Worm (Caenorhabditis elegans) whole organism, young adult: ENCODE measurements around the gene ins-10.

Experiments
- B0336.3 ChIP-seq: fragments of 200-800 bp; sonication (Bioruptor generic); IDR thresholded peaks from 2 replicates; pipeline ENCODE4 v1.3.6; 2022; ENCODE audit warnings: missing genetic modification characterization, missing compliant biosample characterization
- F23B12.7 ChIP-seq: sonication (generic microtip); optimal IDR thresholded peaks from 2 replicates; lab custom pipeline; 2017; ENCODE audit warnings: missing genetic modification characterization, mild to moderate bottlenecking, missing compliant biosample characterization, antibody characterized with exemption, moderate library complexity; ENCODE audit not compliant: insufficient read depth
- F33H1.4 ChIP-seq: fragments of 200-800 bp; sonication (Bioruptor generic); IDR thresholded peaks from 2 replicates; pipeline ENCODE4 v1.3.6; 2022; ENCODE audit warnings: missing genetic modification reagents, missing genetic modification characterization, missing compliant biosample characterization
- F52B5.7 ChIP-seq: sonication (generic microtip); optimal IDR thresholded peaks from 2 replicates; lab custom pipeline; 2016; ENCODE audit warnings: mild to moderate bottlenecking, missing genetic modification characterization, missing compliant biosample characterization
- F55B11.4 ChIP-seq: sonication (generic microtip); optimal IDR thresholded peaks from 2 replicates; lab custom pipeline; 2016; ENCODE audit warnings: missing compliant biosample characterization, missing genetic modification characterization, borderline replicate concordance; ENCODE audit not compliant: insufficient read depth
- K12H6.12 ChIP-seq: fragments of 200-800 bp; sonication (Bioruptor generic); optimal IDR thresholded peaks from 2 replicates; lab custom pipeline; 2018; ENCODE audit warnings: mild to moderate bottlenecking, missing genetic modification characterization, missing compliant biosample characterization
- Y53G8AR.9 ChIP-seq: fragments of 200-800 bp; sonication (Bioruptor generic); conservative IDR thresholded peaks from 2 replicates; pipeline ENCODE4 v1.3.6; 2022; ENCODE audit warnings: missing genetic modification reagents, missing genetic modification characterization, missing compliant biosample characterization
- Y56A3A.18 ChIP-seq: fragments of 200-800 bp; sonication (Bioruptor generic); IDR thresholded peaks from 2 replicates; pipeline ENCODE4 v1.3.6; 2022; ENCODE audit warnings: missing genetic modification reagents, missing genetic modification characterization, missing compliant biosample characterization
- aptf-2 ChIP-seq: fragments of 200-800 bp; sonication (Bioruptor generic); conservative IDR thresholded peaks from 2 replicates; pipeline ENCODE4 v1.3.6; 2022; ENCODE audit warnings: missing genetic modification reagents, missing genetic modification characterization, missing compliant biosample characterization
- aptf-3 ChIP-seq: fragments of 200-800 bp; sonication (Bioruptor generic); IDR thresholded peaks from 2 replicates; pipeline ENCODE4 v1.3.6; 2022; ENCODE audit warnings: missing genetic modification characterization, missing compliant biosample characterization
- atf-7 ChIP-seq: sonication (generic microtip); optimal IDR thresholded peaks from 2 replicates; lab custom pipeline; 2017; ENCODE audit warnings: mild to moderate bottlenecking, missing genetic modification characterization, missing compliant biosample characterization
- athp-1 ChIP-seq: sonication (generic microtip); optimal IDR thresholded peaks from 2 replicates; lab custom pipeline; 2017; ENCODE audit warnings: mild to moderate bottlenecking, missing genetic modification characterization, missing compliant biosample characterization
- ccch-3 ChIP-seq: fragments of 200-800 bp; sonication (Bioruptor generic); optimal IDR thresholded peaks from 2 replicates; lab custom pipeline; 2018; ENCODE audit warnings: mild to moderate bottlenecking, missing genetic modification characterization, missing compliant biosample characterization
- cebp-1 ChIP-seq, 2 experiments: fragments of 200-800 bp in 1 of 2; sonication (Bioruptor generic) in 1 of 2; sonication (generic microtip) in 1 of 2; IDR thresholded peaks in 1 of 2; optimal IDR thresholded peaks in 1 of 2; 2 replicates each; pipeline versions ENCODE4 v1.3.6 to Lab custom; 2017 to 2022; ENCODE audit warnings: missing compliant biosample characterization in 2 of 2, missing genetic modification characterization in 2 of 2, mild to moderate bottlenecking in 1 of 2, missing genetic modification reagents in 1 of 2, moderate library complexity in 1 of 2
- die-1 ChIP-seq: sonication (generic microtip); optimal IDR thresholded peaks from 2 replicates; lab custom pipeline; 2016; ENCODE audit warnings: missing genotype, mild to moderate bottlenecking, missing genetic modification characterization, missing compliant biosample characterization
- dox-1 ChIP-seq: fragments of 200-800 bp; sonication (Bioruptor generic); IDR thresholded peaks from 2 replicates; pipeline ENCODE4 v1.3.6; 2022; ENCODE audit warnings: missing genetic modification reagents, missing genetic modification characterization, missing compliant biosample characterization
- dpff-1 ChIP-seq: sonication (generic microtip); optimal IDR thresholded peaks from 2 replicates; lab custom pipeline; 2017; ENCODE audit warnings: mild to moderate bottlenecking, missing genetic modification characterization, missing compliant biosample characterization
- dpl-1 ChIP-seq: fragments of 150-350 bp; optimal IDR thresholded peaks from 2 replicates; lab custom pipeline; 2014; ENCODE audit warnings: missing biosample characterization, missing genetic modification reagents, missing genetic modification characterization
- egl-18 ChIP-seq: fragments of 200-800 bp; sonication (Bioruptor generic); IDR thresholded peaks from 2 replicates; pipeline ENCODE4 v1.3.6; 2022; ENCODE audit warnings: missing genetic modification reagents, missing genetic modification characterization, missing compliant biosample characterization
- ets-4 ChIP-seq: fragments of 200-800 bp; sonication (Bioruptor generic); optimal IDR thresholded peaks from 2 replicates; lab custom pipeline; 2018; ENCODE audit warnings: mild to moderate bottlenecking, missing genetic modification characterization, missing compliant biosample characterization
- lir-1 ChIP-seq: fragments of 200-800 bp; sonication (Bioruptor generic); conservative IDR thresholded peaks from 2 replicates; pipeline ENCODE4 v1.3.6; 2022; ENCODE audit warnings: missing genetic modification reagents, missing genetic modification characterization, missing compliant biosample characterization
- lsl-1 ChIP-seq: fragments of 200-800 bp; sonication (Bioruptor generic); optimal IDR thresholded peaks from 2 replicates; lab custom pipeline; 2018; ENCODE audit warnings: mild to moderate bottlenecking, missing genetic modification characterization, moderate library complexity, missing compliant biosample characterization
- madf-10 ChIP-seq: sonication (generic microtip); optimal IDR thresholded peaks from 2 replicates; lab custom pipeline; 2016; ENCODE audit warnings: mild to moderate bottlenecking, missing genetic modification characterization, missing compliant biosample characterization
- mxl-1 ChIP-seq: sonication (generic microtip); optimal IDR thresholded peaks from 2 replicates; lab custom pipeline; 2016; ENCODE audit warnings: missing genetic modification characterization, missing compliant biosample characterization
- nfya-2 ChIP-seq: fragments of 200-800 bp; sonication (Bioruptor generic); IDR thresholded peaks from 2 replicates; pipeline ENCODE4 v1.3.6; 2022; ENCODE audit warnings: missing genetic modification reagents, missing genetic modification characterization, missing compliant biosample characterization
- nfyb-1 ChIP-seq: fragments of 200-800 bp; sonication (Bioruptor generic); IDR thresholded peaks from 2 replicates; pipeline ENCODE4 v1.3.6; 2022; ENCODE audit warnings: missing genetic modification reagents, missing genetic modification characterization, missing compliant biosample characterization
- nhr-27 ChIP-seq: fragments of 200-800 bp; sonication (Bioruptor generic); optimal IDR thresholded peaks from 2 replicates; lab custom pipeline; 2018; ENCODE audit warnings: mild to moderate bottlenecking, missing genetic modification characterization, moderate library complexity, missing compliant biosample characterization
- nhr-80 ChIP-seq: sonication (generic microtip); optimal IDR thresholded peaks from 2 replicates; lab custom pipeline; 2016; ENCODE audit warnings: missing genetic modification characterization, missing compliant biosample characterization
- nhr-90 ChIP-seq: sonication (generic microtip); optimal IDR thresholded peaks from 2 replicates; lab custom pipeline; 2016; ENCODE audit warnings: missing genotype, mild to moderate bottlenecking, missing genetic modification characterization, missing compliant biosample characterization
- rpc-1 ChIP-seq, 2 experiments: fragments of 150-350 bp in 1 of 2; sonication (generic microtip) in 1 of 2; optimal IDR thresholded peaks; 2 replicates each; lab custom pipeline; 2014 to 2018; ENCODE audit warnings: missing biosample characterization in 1 of 2, missing genetic modification characterization in 1 of 2, missing genetic modification reagents in 1 of 2, missing genotype in 1 of 2
- sea-2 ChIP-seq: fragments of 200-800 bp; sonication (Bioruptor generic); IDR thresholded peaks from 2 replicates; pipeline ENCODE4 v1.3.6; 2022; ENCODE audit warnings: missing genetic modification characterization, missing compliant biosample characterization
- snpc-1.1 ChIP-seq: sonication (generic microtip); optimal IDR thresholded peaks from 2 replicates; lab custom pipeline; 2017; ENCODE audit warnings: missing genetic modification characterization, mild to moderate bottlenecking, missing compliant biosample characterization, antibody characterized with exemption, moderate library complexity, missing genotype, missing genetic modification reagents; ENCODE audit not compliant: insufficient read depth
- snpc-1.3 ChIP-seq: sonication (generic microtip); optimal IDR thresholded peaks from 2 replicates; lab custom pipeline; 2017; ENCODE audit warnings: missing genetic modification characterization, mild to moderate bottlenecking, missing compliant biosample characterization, antibody characterized with exemption, moderate library complexity, missing genotype, missing genetic modification reagents; ENCODE audit not compliant: insufficient read depth
- snpc-3.4 ChIP-seq: sonication (generic microtip); optimal IDR thresholded peaks from 2 replicates; lab custom pipeline; 2017; ENCODE audit warnings: missing genetic modification characterization, mild to moderate bottlenecking, missing compliant biosample characterization, antibody characterized with exemption, moderate library complexity, missing genotype, missing genetic modification reagents
- zfh-2 ChIP-seq: fragments of 200-800 bp; sonication (Bioruptor generic); conservative IDR thresholded peaks from 2 replicates; pipeline ENCODE4 v1.3.6; 2022; ENCODE audit warnings: missing genetic modification reagents, missing genetic modification characterization, missing compliant biosample characterization
- zim-3 ChIP-seq: sonication (generic microtip); optimal IDR thresholded peaks from 2 replicates; lab custom pipeline; 2017; ENCODE audit warnings: mild to moderate bottlenecking, missing genetic modification characterization, moderate library complexity, missing compliant biosample characterization
- ztf-22 ChIP-seq: fragments of 200-800 bp; sonication (Bioruptor generic); optimal IDR thresholded peaks from 2 replicates; lab custom pipeline; 2018; ENCODE audit warnings: mild to moderate bottlenecking, missing genetic modification characterization, moderate library complexity, missing compliant biosample characterization
- ztf-25 ChIP-seq: fragments of 200-800 bp; sonication (Bioruptor generic); IDR thresholded peaks from 2 replicates; pipeline ENCODE4 v1.3.6; 2022; ENCODE audit warnings: missing genetic modification reagents, missing genetic modification characterization, missing compliant biosample characterization
- ztf-28 ChIP-seq: fragments of 200-800 bp; sonication (Bioruptor generic); IDR thresholded peaks from 2 replicates; pipeline ENCODE4 v1.3.6; 2022; ENCODE audit warnings: missing genetic modification reagents, missing genetic modification characterization, missing compliant biosample characterization
- ztf-3 ChIP-seq: fragments of 200-800 bp; sonication (Bioruptor generic); optimal IDR thresholded peaks from 2 replicates; lab custom pipeline; 2018; ENCODE audit warnings: mild to moderate bottlenecking, missing genetic modification characterization, missing compliant biosample characterization
- ztf-6 ChIP-seq: fragments of 200-800 bp; sonication (Bioruptor generic); IDR thresholded peaks from 2 replicates; pipeline ENCODE4 v1.3.6; 2022; ENCODE audit warnings: missing genetic modification reagents, missing genetic modification characterization, missing compliant biosample characterization

Gene ins-10

ce11 chrV:14057540-14057939, 23.8 kb downstream of the ins-10 start, which contains the start of gene F58D12.3:
Gene F58D12.3, plus strand, starts transcription at chrV:14057840.
- TF ChIP-seq ets-4 (GFP tag; lab: Kevin White, UChicago) (no peak), athp-1 (tag; lab: Kevin White, UChicago) (no peak), atf-7 (tag; lab: Kevin White, UChicago) (no peak)

ce11 chrV:14063980-14064379, 30.2 kb downstream of the ins-10 start:
- TF ChIP-seq ztf-25 (GFP tag; lab: Robert Waterston, UW) = no peak
- no peak for TF ChIP-seq Y56A3A.18

- TF ChIP-seq ztf-28 (GFP tag; lab: Robert Waterston, UW) (no peak), nfya-2 (GFP tag; lab: Robert Waterston, UW) (no peak), aptf-3 (GFP tag; lab: Robert Waterston, UW) (no peak), dpff-1 (tag; lab: Kevin White, UChicago) (no peak), Y56A3A.18 (no peak), snpc-3.4 (tag; lab: Kevin White, UChicago) (no peak), ccch-3 (no peak), lsl-1 (GFP tag; lab: Kevin White, UChicago) (no peak), nhr-27 (tag; lab: Kevin White, UChicago) (no peak), dpl-1 (GFP tag; lab: Kevin White, UChicago) (no peak), die-1 (no peak), ztf-22 (no peak), cebp-1 (GFP tag; IDR thresholded peaks at IDR 0.05; lab: Robert Waterston, UW) (no peak), cebp-1 (tag; optimal IDR thresholded peaks at IDR 0.05; lab: Kevin White, UChicago) (no peak), K12H6.12 (tag; lab: Kevin White, UChicago) (no peak), ets-4 (GFP tag; lab: Kevin White, UChicago) (no peak), nhr-80 (tag; lab: Kevin White, UChicago) (no peak), madf-10 (tag; lab: Kevin White, UChicago) (no peak), sea-2 (GFP tag; lab: Robert Waterston, UW) (no peak), Y53G8AR.9 (no peak), lir-1 (GFP tag; lab: Robert Waterston, UW) (no peak)
Measured at ce11 chrV:14064422-14064821, 30.7 kb downstream of the ins-10 start, which contains the start of gene D1086.21. Gene D1086.21, plus strand, starts transcription at chrV:14064722.

ce11 chrV:14067816-14068296, 34.1 kb downstream of the ins-10 start, which contains the start of gene D1086.17:
Gene D1086.17, plus strand, starts transcription at chrV:14067866.
- TF ChIP-seq aptf-2 (no peak), dox-1 (no peak), zfh-2 (no peak), F55B11.4 (tag; lab: Kevin White, UChicago) (no peak), snpc-1.1 (no peak), nhr-27 (tag; lab: Kevin White, UChicago) (no peak), rpc-1 (optimal IDR thresholded peaks at IDR 0.05; lab: Kevin White, UChicago) (no peak), rpc-1 (tag; optimal IDR thresholded peaks at IDR 0.05; lab: Kevin White, UChicago) (no peak)

ce11 chrV:14069899-14070298, 36.1 kb downstream of the ins-10 start:
- no peak for TF ChIP-seq F33H1.4
- no peak for TF ChIP-seq nhr-90 (tag; lab: Kevin White, UChicago)
- no peak for TF ChIP-seq F52B5.7 (tag; lab: Kevin White, UChicago)
- no peak for TF ChIP-seq Y53G8AR.9
- TF ChIP-seq nfyb-1 (GFP tag; lab: Robert Waterston, UW) = no peak
- TF ChIP-seq F23B12.7 (tag; lab: Kevin White, UChicago) = no peak
- no peak for TF ChIP-seq egl-18 (GFP tag; lab: Robert Waterston, UW)
- TF ChIP-seq zim-3 (tag; lab: Kevin White, UChicago) = no peak
- no peak for TF ChIP-seq ztf-6
- TF ChIP-seq dpl-1 (GFP tag; lab: Kevin White, UChicago) = no peak
- no peak for TF ChIP-seq mxl-1
- TF ChIP-seq lsl-1 (GFP tag; lab: Kevin White, UChicago) = no peak
- no peak for TF ChIP-seq B0336.3
- no peak for TF ChIP-seq ztf-3 (GFP tag; lab: Kevin White, UChicago)
- no peak for TF ChIP-seq snpc-1.3
